Worm (Caenorhabditis elegans) whole organism, L4 larva: Measurements from ENCODE around the gene tyra-3.
A peak's percentile ranks its signal among the peaks of the same experiment; 100 is the strongest.

ENCODE experiments used
- F10B5.3 ChIP-seq: sonication (generic microtip); optimal IDR thresholded peaks from 2 replicates; lab custom pipeline; 2016; ENCODE audit warnings: mild to moderate bottlenecking, missing genetic modification characterization, missing compliant biosample characterization
- F37D6.2 ChIP-seq: sonication (generic microtip); optimal IDR thresholded peaks from 2 replicates; lab custom pipeline; 2016; ENCODE audit warnings: mild to moderate bottlenecking, missing genetic modification characterization, missing compliant biosample characterization
- F49E8.2 ChIP-seq: sonication (generic microtip); optimal IDR thresholded peaks from 2 replicates; lab custom pipeline; 2016; ENCODE audit warnings: missing compliant biosample characterization, mild to moderate bottlenecking, missing genetic modification characterization, borderline replicate concordance
- T20F7.1 ChIP-seq: fragments of 200-800 bp; sonication (Bioruptor generic); optimal IDR thresholded peaks from 2 replicates; lab custom pipeline; 2018; ENCODE audit warnings: mild to moderate bottlenecking, missing genetic modification characterization, missing compliant biosample characterization
- Y105C5A.15 ChIP-seq: fragments of 200-800 bp; sonication (Bioruptor generic); IDR thresholded peaks from 2 replicates; pipeline ENCODE4 v1.3.6; 2022; ENCODE audit warnings: missing genetic modification characterization, missing compliant biosample characterization
- Y48G9A.11 ChIP-seq: fragments of 200-800 bp; sonication (Bioruptor generic); IDR thresholded peaks from 2 replicates; pipeline ENCODE4 v1.3.6; 2022; ENCODE audit warnings: missing genetic modification reagents, missing genetic modification characterization, missing compliant biosample characterization
- Y75B8A.6 ChIP-seq: fragments of 200-800 bp; sonication (Bioruptor generic); IDR thresholded peaks from 2 replicates; pipeline ENCODE4 v1.3.6; 2022; ENCODE audit warnings: missing genetic modification reagents, missing genetic modification characterization, missing compliant biosample characterization
- aha-1 ChIP-seq: fragments of 150-350 bp; peaks from one replicate; lab custom pipeline; 2014; ENCODE audit warnings: missing biosample characterization, missing genetic modification characterization
- ceh-28 ChIP-seq: fragments of 150-350 bp; optimal IDR thresholded peaks from 2 replicates; lab custom pipeline; 2014; ENCODE audit warnings: missing biosample characterization, missing genetic modification reagents, missing genetic modification characterization
- ceh-82 ChIP-seq: sonication (generic microtip); optimal IDR thresholded peaks from 2 replicates; lab custom pipeline; 2017; ENCODE audit warnings: missing biosample characterization, missing genetic modification characterization
- ces-1 ChIP-seq: fragments of 150-350 bp; sonication (generic microtip); optimal IDR thresholded peaks from 4 replicates; lab custom pipeline; 2014; ENCODE audit warnings: missing biosample characterization, missing genetic modification reagents, missing genetic modification characterization
- daf-16 ChIP-seq, 3 experiments: sonication (generic microtip); optimal IDR thresholded peaks; 2 replicates each; lab custom pipeline; 2016 to 2017; ENCODE audit warnings: missing genetic modification characterization in 3 of 3, missing genetic modification reagents in 3 of 3, mild to moderate bottlenecking in 2 of 3, missing compliant biosample characterization in 2 of 3, missing biosample characterization in 1 of 3, moderate library complexity in 1 of 3
- dmd-6 ChIP-seq: fragments of 200-800 bp; sonication (Bioruptor generic); IDR thresholded peaks from 2 replicates; pipeline ENCODE4 v1.3.6; 2022; ENCODE audit warnings: missing genetic modification reagents, missing genetic modification characterization, missing compliant biosample characterization
- dmd-8 ChIP-seq: fragments of 200-800 bp; sonication (Bioruptor generic); IDR thresholded peaks from 2 replicates; pipeline ENCODE4 v1.3.6; 2022; ENCODE audit warnings: missing genetic modification characterization, missing compliant biosample characterization
- dpl-1 ChIP-seq: fragments of 150-350 bp; optimal IDR thresholded peaks from 2 replicates; lab custom pipeline; 2014; ENCODE audit warnings: missing biosample characterization, missing genetic modification reagents, missing genetic modification characterization
- duxl-1 ChIP-seq: sonication (generic microtip); optimal IDR thresholded peaks from 2 replicates; lab custom pipeline; 2016; ENCODE audit warnings: mild to moderate bottlenecking, missing genetic modification characterization, moderate library complexity, missing compliant biosample characterization; ENCODE audit not compliant: poor library complexity
- dve-1 ChIP-seq: sonication (generic microtip); optimal IDR thresholded peaks from 2 replicates; lab custom pipeline; 2017; ENCODE audit warnings: antibody characterized with exemption, mild to moderate bottlenecking, missing genetic modification characterization, missing compliant biosample characterization; ENCODE audit not compliant: insufficient read depth
- fos-1 ChIP-seq: fragments of 150-350 bp; optimal IDR thresholded peaks from 2 replicates; lab custom pipeline; 2014; ENCODE audit warnings: missing biosample characterization, missing genetic modification characterization
- gei-8 ChIP-seq: fragments of 200-800 bp; sonication (Bioruptor generic); optimal IDR thresholded peaks from 2 replicates; lab custom pipeline; 2018; ENCODE audit warnings: mild to moderate bottlenecking, missing genetic modification characterization, missing compliant biosample characterization
- hlh-11 ChIP-seq: fragments of 200-800 bp; sonication (Bioruptor generic); optimal IDR thresholded peaks from 2 replicates; lab custom pipeline; 2018; ENCODE audit warnings: mild to moderate bottlenecking, missing genetic modification characterization, missing compliant biosample characterization
- hlh-30 ChIP-seq: sonication (generic microtip); optimal IDR thresholded peaks from 2 replicates; lab custom pipeline; 2017; ENCODE audit warnings: antibody characterized with exemption, mild to moderate bottlenecking, missing genetic modification characterization, missing compliant biosample characterization; ENCODE audit not compliant: insufficient read depth
- hmg-1.1 ChIP-seq: fragments of 200-800 bp; sonication (Bioruptor generic); IDR thresholded peaks from 2 replicates; pipeline ENCODE4 v1.3.6; 2022; ENCODE audit warnings: missing genetic modification reagents, missing genetic modification characterization, missing compliant biosample characterization
- jun-1 ChIP-seq: fragments of 150-350 bp; optimal IDR thresholded peaks from 2 replicates; lab custom pipeline; 2014; ENCODE audit warnings: missing biosample characterization, missing genetic modification reagents, missing genetic modification characterization
- lin-1 ChIP-seq: fragments of 200-800 bp; sonication (Bioruptor generic); IDR thresholded peaks from 2 replicates; pipeline ENCODE4 v1.3.6; 2022; ENCODE audit warnings: missing genetic modification reagents, missing genetic modification characterization, missing compliant biosample characterization
- lin-13 ChIP-seq: fragments of 150-350 bp; optimal IDR thresholded peaks from 2 replicates; lab custom pipeline; 2014; ENCODE audit warnings: missing biosample characterization, missing genetic modification reagents, missing genetic modification characterization
- lin-15B ChIP-seq: fragments of 150-350 bp; sonication (generic microtip); optimal IDR thresholded peaks from 3 replicates; lab custom pipeline; 2014; ENCODE audit warnings: missing biosample characterization, missing genetic modification characterization
- lsy-2 ChIP-seq, 2 experiments: fragments of 150-350 bp in 1 of 2; sonication (generic microtip) in 1 of 2; optimal IDR thresholded peaks; 2 replicates each; lab custom pipeline; 2014 to 2017; ENCODE audit warnings: missing biosample characterization in 2 of 2, missing genetic modification characterization in 2 of 2
- mdt-29 ChIP-seq: fragments of 200-800 bp; sonication (Bioruptor generic); IDR thresholded peaks from 2 replicates; pipeline ENCODE4 v1.3.6; 2022; ENCODE audit warnings: missing genetic modification reagents, missing genetic modification characterization, missing compliant biosample characterization
- mep-1 ChIP-seq: fragments of 150-350 bp; sonication (generic microtip); optimal IDR thresholded peaks from 3 replicates; lab custom pipeline; 2014; ENCODE audit warnings: missing biosample characterization, missing genetic modification characterization
- nhr-10 ChIP-seq: fragments of 150-350 bp; optimal IDR thresholded peaks from 2 replicates; lab custom pipeline; 2014; ENCODE audit warnings: missing biosample characterization, missing genetic modification characterization
- nhr-102 ChIP-seq: sonication (generic microtip); optimal IDR thresholded peaks from 2 replicates; lab custom pipeline; 2016; ENCODE audit warnings: mild to moderate bottlenecking, missing genetic modification characterization, moderate library complexity, missing compliant biosample characterization
- nhr-237 ChIP-seq: sonication (generic microtip); optimal IDR thresholded peaks from 2 replicates; lab custom pipeline; 2017; ENCODE audit warnings: missing biosample characterization, missing genetic modification characterization
- nhr-28 ChIP-seq: fragments of 150-350 bp; optimal IDR thresholded peaks from 2 replicates; lab custom pipeline; 2014; ENCODE audit warnings: missing biosample characterization, missing genetic modification characterization
- nhr-42 ChIP-seq: fragments of 200-800 bp; sonication (Bioruptor generic); IDR thresholded peaks from 2 replicates; pipeline ENCODE4 v1.3.6; 2022; ENCODE audit warnings: missing genetic modification characterization, missing compliant biosample characterization
- nhr-48 ChIP-seq: sonication (generic microtip); optimal IDR thresholded peaks from 2 replicates; lab custom pipeline; 2016; ENCODE audit warnings: mild to moderate bottlenecking, missing genetic modification characterization, missing compliant biosample characterization
- pha-4 ChIP-seq, 2 experiments: fragments of 150-350 bp in 1 of 2; fragments of 200-800 bp in 1 of 2; sonication (Bioruptor generic) in 1 of 2; IDR thresholded peaks in 1 of 2; optimal IDR thresholded peaks in 1 of 2; 2 replicates each; pipeline versions ENCODE4 v1.3.6 to Lab custom; 2014 to 2022; ENCODE audit warnings: missing genetic modification characterization in 2 of 2, missing genetic modification reagents in 2 of 2, missing biosample characterization in 1 of 2, missing compliant biosample characterization in 1 of 2
- php-3 ChIP-seq: fragments of 200-800 bp; sonication (Bioruptor generic); IDR thresholded peaks from 2 replicates; pipeline ENCODE4 v1.3.6; 2022; ENCODE audit warnings: missing genetic modification reagents, missing genetic modification characterization, missing compliant biosample characterization
- set-16 ChIP-seq: fragments of 200-800 bp; sonication (Bioruptor generic); IDR thresholded peaks from 2 replicates; pipeline ENCODE4 v1.3.6; 2022; ENCODE audit warnings: missing genetic modification reagents, missing genetic modification characterization, missing compliant biosample characterization
- snpc-1.2 ChIP-seq: fragments of 200-800 bp; sonication (Bioruptor generic); IDR thresholded peaks from 2 replicates; pipeline ENCODE4 v1.3.6; 2022; ENCODE audit warnings: missing genetic modification reagents, missing genetic modification characterization, missing compliant biosample characterization
- snpc-4 ChIP-seq: fragments of 150-350 bp; optimal IDR thresholded peaks from 2 replicates; lab custom pipeline; 2014; ENCODE audit warnings: missing biosample characterization, missing genetic modification characterization
- tag-97 ChIP-seq: fragments of 200-800 bp; sonication (Bioruptor generic); IDR thresholded peaks from 2 replicates; pipeline ENCODE4 v1.3.6; 2022; ENCODE audit warnings: missing genetic modification characterization, missing compliant biosample characterization
- tra-1 ChIP-seq: fragments of 200-800 bp; sonication (Bioruptor generic); IDR thresholded peaks from 2 replicates; pipeline ENCODE4 v1.3.6; 2022; ENCODE audit warnings: missing genetic modification reagents, missing genetic modification characterization, missing compliant biosample characterization
- unc-62 ChIP-seq, 3 experiments: fragments of 150-350 bp in 1 of 3; sonication (generic microtip); optimal IDR thresholded peaks in 2 of 3; peaks in 1 of 3; 1 replicate in 1 of 3; 2 replicates in 2 of 3; lab custom pipeline; 2014 to 2017; ENCODE audit warnings: missing biosample characterization in 3 of 3, missing genetic modification characterization in 3 of 3, missing genetic modification reagents in 3 of 3, missing genotype in 1 of 3
- zag-1 ChIP-seq: fragments of 150-350 bp; optimal IDR thresholded peaks from 2 replicates; lab custom pipeline; 2014; ENCODE audit warnings: missing biosample characterization, missing genetic modification characterization
- ztf-11 ChIP-seq: fragments of 150-350 bp; optimal IDR thresholded peaks from 2 replicates; lab custom pipeline; 2014; ENCODE audit warnings: missing biosample characterization, missing genetic modification characterization
- ztf-7 ChIP-seq: fragments of 150-350 bp; optimal IDR thresholded peaks from 2 replicates; lab custom pipeline; 2014; ENCODE audit warnings: missing biosample characterization, missing genetic modification characterization

Gene tyra-3

DNA sequence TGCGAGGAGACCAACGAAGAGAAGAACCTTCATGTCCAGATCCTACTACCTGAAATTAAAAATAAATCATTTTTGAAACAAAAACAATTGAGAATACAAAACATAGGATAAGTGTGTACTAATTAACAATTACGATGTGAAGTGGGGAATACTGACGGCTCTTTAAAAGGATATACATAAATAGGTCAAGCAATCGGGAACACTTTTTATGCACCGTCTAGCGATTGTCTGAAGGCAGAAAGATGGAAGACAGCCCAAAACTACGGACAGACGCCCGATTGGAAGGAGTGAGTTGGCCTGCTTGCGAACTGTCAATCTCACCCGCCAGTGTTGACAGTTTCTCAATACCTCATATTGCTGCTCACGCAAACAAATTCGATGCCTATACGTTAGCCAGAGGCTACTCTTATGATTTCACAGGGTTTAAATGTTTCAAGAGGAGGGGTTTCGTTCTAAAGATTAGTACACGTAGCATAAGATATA lies 23.1 kb downstream of the tyra-3 start, which contains the start of gene calu-1 (continued):
- no peak for TF ChIP-seq F10B5.3 (tag; lab: Kevin White, UChicago)
- no peak for TF ChIP-seq mep-1 (tag; lab: Kevin White, UChicago)
- TF ChIP-seq lin-13 (GFP tag; lab: Kevin White, UChicago), result no peak
- no peak for TF ChIP-seq snpc-1.2 (GFP tag; lab: Robert Waterston, UW)
- no peak for TF ChIP-seq ces-1 (GFP tag; lab: Kevin White, UChicago)
- TF ChIP-seq nhr-42 (GFP tag; lab: Robert Waterston, UW), result no peak
- TF ChIP-seq ceh-28 (tag; lab: Kevin White, UChicago), result no peak
- peak; percentile 54; the same call in 1 of the 2 replicates for TF ChIP-seq mdt-29 (GFP tag; lab: Robert Waterston, UW)
- TF ChIP-seq lin-1 (GFP tag; lab: Robert Waterston, UW), result peak; percentile 39; the same call in 1 of the 2 replicates
- no peak for TF ChIP-seq ztf-11
- TF ChIP-seq nhr-102 (tag; lab: Kevin White, UChicago), result no peak
- no peak for TF ChIP-seq Y75B8A.6
- no peak for TF ChIP-seq Y105C5A.15 (GFP tag; lab: Robert Waterston, UW)
- TF ChIP-seq php-3 (GFP tag; lab: Robert Waterston, UW), result 0 out of 2 replicates have a peak, but pooled peaks have one; percentile 32
- TF ChIP-seq pha-4 (GFP tag; IDR thresholded peaks at IDR 0.05; lab: Robert Waterston, UW), result peak; percentile 53; the same call in 1 of the 2 replicates
- TF ChIP-seq pha-4 (tag; optimal IDR thresholded peaks at IDR 0.05; lab: Kevin White, UChicago), result no peak
- TF ChIP-seq nhr-237 (tag; lab: Kevin White, UChicago), result no peak
- TF ChIP-seq lin-15B (tag; lab: Kevin White, UChicago), result no peak
- no peak for TF ChIP-seq F37D6.2 (tag; lab: Kevin White, UChicago)
- peak; percentile 32 for TF ChIP-seq T20F7.1 (GFP tag; lab: Kevin White, UChicago)
- TF ChIP-seq jun-1 (tag; lab: Kevin White, UChicago), result no peak
- TF ChIP-seq ztf-7 (tag; lab: Kevin White, UChicago), result no peak
- no peak for TF ChIP-seq tag-97 (GFP tag; lab: Robert Waterston, UW)
- TF ChIP-seq nhr-10 (tag; lab: Kevin White, UChicago), result no peak
- no peak for TF ChIP-seq lsy-2 (tag; optimal IDR thresholded peaks at IDR 0.05; lab: Kevin White, UChicago)
- TF ChIP-seq duxl-1 (tag; lab: Kevin White, UChicago), result no peak
- TF ChIP-seq gei-8 (GFP tag; lab: Kevin White, UChicago), result no peak
- TF ChIP-seq unc-62 (GFP tag; optimal IDR thresholded peaks at IDR 0.05 in 1 of 2; lab: Kevin White, UChicago), result peak; percentile 12 to 36
- no peak for TF ChIP-seq unc-62 (tag; optimal IDR thresholded peaks at IDR 0.05; lab: Kevin White, UChicago)
- TF ChIP-seq snpc-4 (tag; lab: Kevin White, UChicago), result no peak
- no peak for TF ChIP-seq nhr-48
- no peak for TF ChIP-seq set-16 (GFP tag; lab: Robert Waterston, UW)
- TF ChIP-seq zag-1 (tag; lab: Kevin White, UChicago), result no peak
- no peak for TF ChIP-seq hmg-1.1 (GFP tag; lab: Robert Waterston, UW)
- TF ChIP-seq ceh-82 (tag; lab: Kevin White, UChicago), result no peak
- TF ChIP-seq tra-1, result peak; percentile 95
- TF ChIP-seq F49E8.2 (tag; lab: Kevin White, UChicago), result no peak
- TF ChIP-seq hlh-11, result peak; percentile 6
- TF ChIP-seq, all 104 proteins: peak for 12

DNA sequence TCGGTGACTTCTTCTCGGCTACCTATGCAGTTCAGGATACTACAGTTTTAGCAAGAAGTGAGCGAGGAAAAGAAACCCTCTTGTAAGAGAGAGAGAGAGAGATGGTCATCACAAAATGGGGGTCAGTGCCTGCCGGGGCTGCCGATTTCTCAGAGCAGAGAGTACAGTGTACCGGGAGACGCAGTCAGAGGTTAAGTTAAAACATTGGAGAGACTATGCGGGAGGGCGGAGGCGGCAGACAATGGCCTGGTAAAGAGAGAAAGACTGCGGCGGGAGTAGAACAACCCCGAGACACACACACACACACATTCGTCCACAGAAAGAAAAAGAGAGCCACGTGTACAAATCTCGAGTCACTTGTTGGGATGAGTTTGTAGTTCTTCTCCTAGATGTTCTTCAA lies 23.6 kb downstream of the tyra-3 start:
- TF ChIP-seq duxl-1 (tag; lab: Kevin White, UChicago) (peak; percentile 35), F37D6.2 (tag; lab: Kevin White, UChicago) (no peak), hlh-11 (peak; percentile 40), lin-13 (GFP tag; lab: Kevin White, UChicago) (peak; percentile 10), dmd-6 (GFP tag; lab: Robert Waterston, UW) (peak; percentile 35), pha-4 (GFP tag; IDR thresholded peaks at IDR 0.05; lab: Robert Waterston, UW) (peak; percentile 61; the same call in 1 of the 2 replicates), pha-4 (tag; optimal IDR thresholded peaks at IDR 0.05; lab: Kevin White, UChicago) (peak; percentile 40), Y48G9A.11 (GFP tag; lab: Robert Waterston, UW) (no peak), nhr-28 (tag; lab: Kevin White, UChicago) (peak; percentile 50), daf-16 (GFP tag; optimal IDR thresholded peaks at IDR 0.05; lab: Kevin White, UChicago) (no peak), daf-16 (tag; optimal IDR thresholded peaks at IDR 0.05; lab: Kevin White, UChicago) (peak; percentile 17), dmd-8 (GFP tag; lab: Robert Waterston, UW) (no peak), set-16 (GFP tag; lab: Robert Waterston, UW) (peak; percentile 51; the same call in 1 of the 2 replicates), unc-62 (GFP tag; optimal IDR thresholded peaks at IDR 0.05 in 1 of 2; lab: Kevin White, UChicago) (peak in 1 of 2 experiments; percentile 88), unc-62 (tag; optimal IDR thresholded peaks at IDR 0.05; lab: Kevin White, UChicago) (no peak), dpl-1 (peak; percentile 23), hlh-30 (tag; lab: Kevin White, UChicago) (peak; percentile 93), nhr-42 (GFP tag; lab: Robert Waterston, UW) (0 out of 2 replicates have a peak, but pooled peaks have one; percentile 21), aha-1 (tag; lab: Kevin White, UChicago) (peak; percentile 91), hmg-1.1 (GFP tag; lab: Robert Waterston, UW) (peak; percentile 63), fos-1 (no peak), dve-1 (tag; lab: Kevin White, UChicago) (peak; percentile 59), lsy-2 (tag; optimal IDR thresholded peaks at IDR 0.05; lab: Kevin White, UChicago) (peak; percentile 6 to 29)
